Worm (Caenorhabditis elegans) whole organism, L2 larva: ENCODE measurements around the gene sra-13.

Source experiments
- C34F6.9 ChIP-seq: fragments of 150-350 bp; optimal IDR thresholded peaks from 2 replicates; lab custom pipeline; 2014; ENCODE audit warnings: missing biosample characterization, missing genetic modification characterization
- Y55F3AM.14 ChIP-seq: fragments of 200-800 bp; sonication (Bioruptor generic); optimal IDR thresholded peaks from 2 replicates; lab custom pipeline; 2018; ENCODE audit warnings: mild to moderate bottlenecking, missing genetic modification characterization, missing compliant biosample characterization
- ztf-11 ChIP-seq: sonication (generic microtip); optimal IDR thresholded peaks from 2 replicates; lab custom pipeline; 2017; ENCODE audit warnings: missing biosample characterization, missing genetic modification characterization

ce11 chrII:8446731-8447130 lies 39.2 kb downstream of the sra-13 start, which contains the start of gene cut-3:
- TF ChIP-seq Y55F3AM.14 (no peak), C34F6.9 (no peak), ztf-11 (tag; lab: Kevin White, UChicago) (no peak)
